Worm (Caenorhabditis elegans) whole organism, early embryonic: Measurements from ENCODE around the gene gei-4.

ENCODE experiments used
- F13C5.2 ChIP-seq: sonication (generic microtip); optimal IDR thresholded peaks from 2 replicates; lab custom pipeline; 2017; ENCODE audit warnings: mild to moderate bottlenecking, missing genetic modification characterization, inconsistent platforms, missing compliant biosample characterization
- aly-1 ChIP-seq: sonication (generic microtip); optimal IDR thresholded peaks from 2 replicates; lab custom pipeline; 2016; ENCODE audit warnings: missing genetic modification characterization, missing compliant biosample characterization
- ama-1 ChIP-seq: fragments of 150-350 bp; optimal IDR thresholded peaks from 2 replicates; lab custom pipeline; 2014
- ceh-13 ChIP-seq: fragments of 200-800 bp; sonication (Bioruptor generic); optimal IDR thresholded peaks from 2 replicates; lab custom pipeline; 2018; ENCODE audit warnings: mild to moderate bottlenecking, missing genetic modification characterization, missing compliant biosample characterization
- ceh-36 ChIP-seq: sonication (generic microtip); optimal IDR thresholded peaks from 2 replicates; lab custom pipeline; 2016; ENCODE audit warnings: missing genetic modification characterization, inconsistent platforms, missing compliant biosample characterization
- ets-7 ChIP-seq: sonication (generic microtip); optimal IDR thresholded peaks from 2 replicates; lab custom pipeline; 2016; ENCODE audit warnings: missing genotype, missing genetic modification characterization, missing compliant biosample characterization
- flt-1 ChIP-seq: fragments of 200-800 bp; sonication (Bioruptor generic); IDR thresholded peaks from 2 replicates; pipeline ENCODE4 v1.3.6; 2022; ENCODE audit warnings: missing genetic modification characterization, missing compliant biosample characterization
- hmbx-1 ChIP-seq: sonication (generic microtip); optimal IDR thresholded peaks from 2 replicates; lab custom pipeline; 2016; ENCODE audit warnings: mild to moderate bottlenecking, missing genetic modification characterization, missing compliant biosample characterization
- hnd-1 ChIP-seq: sonication (generic microtip); optimal IDR thresholded peaks from 2 replicates; lab custom pipeline; 2016; ENCODE audit warnings: missing genetic modification characterization, missing compliant biosample characterization
- pes-1 ChIP-seq: fragments of 200-800 bp; sonication (Bioruptor generic); IDR thresholded peaks from 2 replicates; pipeline ENCODE4 v1.3.6; 2022; ENCODE audit warnings: missing genetic modification reagents, missing genetic modification characterization, missing compliant biosample characterization
- sea-1 ChIP-seq: fragments of 200-800 bp; sonication (Bioruptor generic); conservative IDR thresholded peaks from 2 replicates; pipeline ENCODE4 v1.3.6; 2022; ENCODE audit warnings: missing genetic modification characterization, missing compliant biosample characterization
- tbx-11 ChIP-seq: fragments of 200-800 bp; sonication (Bioruptor generic); IDR thresholded peaks from 2 replicates; pipeline ENCODE4 v1.3.6; 2022; ENCODE audit warnings: missing genetic modification characterization, missing compliant biosample characterization
- tra-4 ChIP-seq: sonication (generic microtip); optimal IDR thresholded peaks from 2 replicates; lab custom pipeline; 2017; ENCODE audit warnings: missing genetic modification characterization, missing compliant biosample characterization

- TF ChIP-seq aly-1 (tag; lab: Kevin White, UChicago) (no peak), tra-4 (no peak), hnd-1 (no peak), tbx-11 (GFP tag; lab: Robert Waterston, UW) (no peak), ets-7 (no peak), ama-1 (lab: Kevin White, UChicago) (no peak), sea-1 (GFP tag; lab: Robert Waterston, UW) (no peak), pes-1 (GFP tag; lab: Robert Waterston, UW) (no peak; the same call in 1 of the 2 replicates), ceh-36 (tag; lab: Kevin White, UChicago) (no peak), flt-1 (GFP tag; lab: Robert Waterston, UW) (no peak), F13C5.2 (no peak), hmbx-1 (no peak), ceh-13 (GFP tag; lab: Kevin White, UChicago) (no peak)
These were observed 9.1 kb downstream of the gei-4 start for ce11 chrIII:345503-345902.
